Worm (Caenorhabditis elegans) whole organism, young adult: ENCODE results near the gene C27F2.4.
A peak's percentile ranks its signal among the peaks of the same experiment; 100 is the strongest.

Experiments used
- B0261.1 ChIP-seq: sonication (generic microtip); optimal IDR thresholded peaks from 2 replicates; lab custom pipeline; 2016; ENCODE audit warnings: mild to moderate bottlenecking, missing genetic modification characterization, moderate library complexity, missing compliant biosample characterization
- C06A6.2 ChIP-seq: fragments of 200-800 bp; sonication (Bioruptor generic); conservative IDR thresholded peaks from 2 replicates; pipeline ENCODE4 v1.3.6; 2022; ENCODE audit warnings: missing genetic modification characterization, missing compliant biosample characterization
- C17E4.6 ChIP-seq: fragments of 200-800 bp; sonication (Bioruptor generic); IDR thresholded peaks from 2 replicates; pipeline ENCODE4 v1.3.6; 2022; ENCODE audit warnings: missing genetic modification reagents, missing genetic modification characterization, missing compliant biosample characterization
- F22D6.2 ChIP-seq: sonication (generic microtip); optimal IDR thresholded peaks from 2 replicates; lab custom pipeline; 2016; ENCODE audit warnings: mild to moderate bottlenecking, missing genetic modification characterization, missing compliant biosample characterization
- F33H1.4 ChIP-seq: fragments of 200-800 bp; sonication (Bioruptor generic); IDR thresholded peaks from 2 replicates; pipeline ENCODE4 v1.3.6; 2022; ENCODE audit warnings: missing genetic modification reagents, missing genetic modification characterization, missing compliant biosample characterization
- F39B2.1 ChIP-seq: fragments of 200-800 bp; sonication (Bioruptor generic); IDR thresholded peaks from 2 replicates; pipeline ENCODE4 v1.3.6; 2022; ENCODE audit warnings: missing genetic modification reagents, missing genetic modification characterization, missing compliant biosample characterization
- F57A8.1 ChIP-seq: fragments of 200-800 bp; sonication (Bioruptor generic); optimal IDR thresholded peaks from 2 replicates; lab custom pipeline; 2018; ENCODE audit warnings: mild to moderate bottlenecking, missing genetic modification characterization, moderate library complexity, missing compliant biosample characterization
- F57C9.4 ChIP-seq: sonication (generic microtip); optimal IDR thresholded peaks from 2 replicates; lab custom pipeline; 2017; ENCODE audit warnings: mild to moderate bottlenecking, missing genetic modification characterization, missing compliant biosample characterization
- Y53F4B.3 ChIP-seq: fragments of 200-800 bp; sonication (Bioruptor generic); IDR thresholded peaks from 2 replicates; pipeline ENCODE4 v1.3.6; 2022; ENCODE audit warnings: missing genetic modification reagents, missing genetic modification characterization, missing compliant biosample characterization
- Y53G8AR.9 ChIP-seq: fragments of 200-800 bp; sonication (Bioruptor generic); conservative IDR thresholded peaks from 2 replicates; pipeline ENCODE4 v1.3.6; 2022; ENCODE audit warnings: missing genetic modification reagents, missing genetic modification characterization, missing compliant biosample characterization
- Y67H2A.10 ChIP-seq: fragments of 200-800 bp; sonication (Bioruptor generic); conservative IDR thresholded peaks from 2 replicates; pipeline ENCODE4 v1.3.6; 2022; ENCODE audit warnings: missing genetic modification reagents, missing genetic modification characterization, missing compliant biosample characterization
- athp-1 ChIP-seq: sonication (generic microtip); optimal IDR thresholded peaks from 2 replicates; lab custom pipeline; 2017; ENCODE audit warnings: mild to moderate bottlenecking, missing genetic modification characterization, missing compliant biosample characterization
- attf-3 ChIP-seq: fragments of 200-800 bp; sonication (Bioruptor generic); conservative IDR thresholded peaks from 2 replicates; pipeline ENCODE4 v1.3.6; 2022; ENCODE audit warnings: missing genetic modification reagents, missing genetic modification characterization, missing compliant biosample characterization
- ceh-40 ChIP-seq: fragments of 200-800 bp; sonication (Bioruptor generic); IDR thresholded peaks from 2 replicates; pipeline ENCODE4 v1.3.6; 2022; ENCODE audit warnings: missing genetic modification characterization, missing compliant biosample characterization
- ceh-58 ChIP-seq: fragments of 200-800 bp; sonication (Bioruptor generic); IDR thresholded peaks from 2 replicates; pipeline ENCODE4 v1.3.6; 2022; ENCODE audit warnings: missing genetic modification characterization, missing compliant biosample characterization
- ceh-91 ChIP-seq: fragments of 200-800 bp; sonication (Bioruptor generic); IDR thresholded peaks from 2 replicates; pipeline ENCODE4 v1.3.6; 2022; ENCODE audit warnings: missing genetic modification reagents, missing genetic modification characterization, missing compliant biosample characterization
- efl-1 ChIP-seq: fragments of 150-350 bp; optimal IDR thresholded peaks from 2 replicates; lab custom pipeline; 2014; ENCODE audit warnings: missing biosample characterization, missing genetic modification reagents, missing genetic modification characterization
- ets-4 ChIP-seq: fragments of 200-800 bp; sonication (Bioruptor generic); optimal IDR thresholded peaks from 2 replicates; lab custom pipeline; 2018; ENCODE audit warnings: mild to moderate bottlenecking, missing genetic modification characterization, missing compliant biosample characterization
- gei-17 ChIP-seq: fragments of 200-800 bp; sonication (Bioruptor generic); optimal IDR thresholded peaks from 2 replicates; lab custom pipeline; 2018; ENCODE audit warnings: mild to moderate bottlenecking, missing genetic modification characterization, missing compliant biosample characterization
- hmg-1.2 ChIP-seq: fragments of 200-800 bp; sonication (Bioruptor generic); IDR thresholded peaks from 2 replicates; pipeline ENCODE4 v1.3.6; 2022; ENCODE audit warnings: missing genetic modification reagents, missing genetic modification characterization, missing compliant biosample characterization
- hsf-1 ChIP-seq: fragments of 200-800 bp; sonication (Bioruptor generic); IDR thresholded peaks from 2 replicates; pipeline ENCODE4 v1.3.6; 2022; ENCODE audit warnings: missing genetic modification reagents, missing genetic modification characterization, missing compliant biosample characterization
- let-607 ChIP-seq, 2 experiments: fragments of 200-800 bp in 1 of 2; sonication (Bioruptor generic) in 1 of 2; sonication (generic microtip) in 1 of 2; optimal IDR thresholded peaks; 2 replicates each; lab custom pipeline; 2016 to 2018; ENCODE audit warnings: mild to moderate bottlenecking in 2 of 2, missing compliant biosample characterization in 2 of 2, missing genetic modification characterization in 2 of 2, moderate library complexity in 2 of 2, missing genotype in 1 of 2
- lin-40 ChIP-seq: sonication (generic microtip); optimal IDR thresholded peaks from 2 replicates; lab custom pipeline; 2016; ENCODE audit warnings: missing genetic modification characterization, mild to moderate bottlenecking, missing compliant biosample characterization, missing genotype, missing genetic modification reagents
- lin-54 ChIP-seq: fragments of 200-800 bp; sonication (Bioruptor generic); optimal IDR thresholded peaks from 2 replicates; lab custom pipeline; 2018; ENCODE audit warnings: mild to moderate bottlenecking, missing genetic modification characterization, missing compliant biosample characterization
- lsl-1 ChIP-seq: fragments of 200-800 bp; sonication (Bioruptor generic); optimal IDR thresholded peaks from 2 replicates; lab custom pipeline; 2018; ENCODE audit warnings: mild to moderate bottlenecking, missing genetic modification characterization, moderate library complexity, missing compliant biosample characterization
- madf-6 ChIP-seq: fragments of 200-800 bp; sonication (Bioruptor generic); IDR thresholded peaks from 2 replicates; pipeline ENCODE4 v1.3.6; 2022; ENCODE audit warnings: missing genetic modification reagents, missing genetic modification characterization, missing compliant biosample characterization
- mcd-1 ChIP-seq: fragments of 200-800 bp; sonication (Bioruptor generic); IDR thresholded peaks from 2 replicates; pipeline ENCODE4 v1.3.6; 2022; ENCODE audit warnings: missing genetic modification reagents, missing genetic modification characterization, missing compliant biosample characterization
- mes-4 ChIP-seq: sonication (generic microtip); optimal IDR thresholded peaks from 2 replicates; lab custom pipeline; 2016; ENCODE audit warnings: missing genotype, missing genetic modification characterization, missing compliant biosample characterization
- mxl-1 ChIP-seq: sonication (generic microtip); optimal IDR thresholded peaks from 2 replicates; lab custom pipeline; 2016; ENCODE audit warnings: missing genetic modification characterization, missing compliant biosample characterization
- nfya-1 ChIP-seq: sonication (generic microtip); optimal IDR thresholded peaks from 2 replicates; lab custom pipeline; 2017; ENCODE audit warnings: antibody characterized with exemption, missing compliant biosample characterization, missing genetic modification characterization, borderline replicate concordance; ENCODE audit not compliant: insufficient read depth
- nhr-120 ChIP-seq: fragments of 200-800 bp; sonication (Bioruptor generic); IDR thresholded peaks from 2 replicates; pipeline ENCODE4 v1.3.6; 2022; ENCODE audit warnings: missing genetic modification characterization, missing compliant biosample characterization
- pha-4 ChIP-seq: fragments of 150-350 bp; sonication (generic microtip); optimal IDR thresholded peaks from 2 replicates; lab custom pipeline; 2014; ENCODE audit warnings: missing biosample characterization, missing genetic modification reagents, missing genetic modification characterization
- repo-1 ChIP-seq: sonication (generic microtip); optimal IDR thresholded peaks from 2 replicates; lab custom pipeline; 2017; ENCODE audit warnings: mild to moderate bottlenecking, missing genetic modification characterization, missing compliant biosample characterization
- snpc-1.1 ChIP-seq: sonication (generic microtip); optimal IDR thresholded peaks from 2 replicates; lab custom pipeline; 2017; ENCODE audit warnings: missing genetic modification characterization, mild to moderate bottlenecking, missing compliant biosample characterization, antibody characterized with exemption, moderate library complexity, missing genotype, missing genetic modification reagents; ENCODE audit not compliant: insufficient read depth
- snpc-4 ChIP-seq, 5 experiments: fragments of 150-350 bp in 1 of 5; sonication (generic microtip) in 4 of 5; optimal IDR thresholded peaks; 2 replicates each; lab custom pipeline; 2014 to 2018; ENCODE audit warnings: missing genetic modification characterization in 5 of 5, missing biosample characterization in 3 of 5, antibody characterized with exemption in 2 of 5, mild to moderate bottlenecking in 2 of 5, missing compliant biosample characterization in 2 of 5, missing genotype in 2 of 5, moderate library complexity in 2 of 5, missing genetic modification reagents in 1 of 5
- ztf-18 ChIP-seq: sonication (generic microtip); optimal IDR thresholded peaks from 2 replicates; lab custom pipeline; 2016; ENCODE audit warnings: missing genotype, mild to moderate bottlenecking, missing genetic modification characterization, missing compliant biosample characterization
- ztf-6 ChIP-seq: fragments of 200-800 bp; sonication (Bioruptor generic); IDR thresholded peaks from 2 replicates; pipeline ENCODE4 v1.3.6; 2022; ENCODE audit warnings: missing genetic modification reagents, missing genetic modification characterization, missing compliant biosample characterization

The C27F2.4 gene

ce11 chrIII:4939267-4939666, 20.8 kb downstream of the C27F2.4 start, which contains the start of gene rpb-2:
Gene rpb-2, plus strand, starts transcription at chrIII:4939567.
- 0 out of 2 replicates have a peak, but pooled peaks have one; percentile 17 for TF ChIP-seq Y53G8AR.9
- no peak for TF ChIP-seq F22D6.2
- no peak for TF ChIP-seq ztf-6 (GFP tag; lab: Robert Waterston, UW)

ce11 chrIII:4937022-4937421, 23.1 kb downstream of the C27F2.4 start, which contains the start of gene fsn-1:
Gene fsn-1, plus strand, starts transcription at chrIII:4937322.
- TF ChIP-seq Y53G8AR.9 (0 out of 2 replicates have a peak, but pooled peaks have one; percentile 21), madf-6 (GFP tag; lab: Robert Waterston, UW) (0 out of 2 replicates have a peak, but pooled peaks have one; percentile 37), hmg-1.2 (GFP tag; lab: Robert Waterston, UW) (no peak), F57C9.4 (tag; lab: Kevin White, UChicago) (no peak)

DNA sequence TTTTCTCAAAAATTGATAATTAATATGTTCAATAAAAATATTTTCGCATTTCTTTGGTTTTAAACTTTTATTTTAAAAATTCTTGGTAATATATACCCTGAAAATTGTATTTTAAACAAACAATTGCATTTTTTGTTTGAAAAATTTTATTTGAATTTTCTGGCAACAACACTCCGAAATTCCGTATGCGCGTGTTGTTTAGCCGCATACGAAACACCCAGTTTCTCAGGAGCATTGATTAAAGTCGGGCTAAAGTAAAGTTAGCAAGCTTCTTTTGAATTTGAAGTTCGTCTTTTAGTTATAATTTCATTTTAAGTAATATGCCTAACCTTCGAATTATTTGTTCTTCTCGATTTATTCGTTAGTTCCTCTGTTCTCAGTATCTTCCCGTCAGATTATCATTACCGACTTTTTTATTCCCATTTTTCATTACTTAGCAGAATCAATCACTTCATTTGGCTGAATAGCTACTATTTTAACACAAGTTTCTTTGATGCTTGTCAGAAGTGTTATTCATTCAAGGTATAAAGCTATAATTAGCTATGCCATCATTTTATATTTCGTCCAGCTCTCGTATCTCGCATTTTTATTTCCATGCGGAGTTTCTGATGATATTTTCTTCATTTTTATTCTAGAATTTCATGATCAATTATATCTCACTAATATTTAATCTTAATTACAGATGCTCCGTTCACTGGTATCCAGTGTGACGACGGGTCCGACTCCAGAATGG, 25.0 kb downstream of the C27F2.4 start, which contains the start of gene mrps-18C:
mrps-18C (plus strand) TSS at position 683 of the 733 bp plus-strand sequence.
- TF ChIP-seq efl-1 (peak; percentile 4), ets-4 (GFP tag; lab: Kevin White, UChicago) (no peak), attf-3 (GFP tag; lab: Robert Waterston, UW) (peak; percentile 92)

- TF ChIP-seq ceh-91 (GFP tag; lab: Robert Waterston, UW) (no peak), lsl-1 (GFP tag; lab: Kevin White, UChicago) (peak; percentile 66), C06A6.2 (GFP tag; lab: Robert Waterston, UW) (no peak), repo-1 (tag; lab: Kevin White, UChicago) (no peak), B0261.1 (no peak), mcd-1 (GFP tag; lab: Robert Waterston, UW) (no peak), ceh-58 (no peak), F33H1.4 (GFP tag; lab: Robert Waterston, UW) (peak; percentile 56; the same call in 1 of the 2 replicates), C17E4.6 (GFP tag; lab: Robert Waterston, UW) (no peak), Y67H2A.10 (GFP tag; lab: Robert Waterston, UW) (no peak)
- TF ChIP-seq, all 124 proteins: peak for 2
These were observed 27.9 kb downstream of the C27F2.4 start, which contains the start of the genes C26E6.12 and eri-9 for ce11 chrIII:4932203-4932699. Gene C26E6.12, minus strand, starts transcription at chrIII:4932253. Gene eri-9, plus strand, starts transcription at chrIII:4932450.

- TF ChIP-seq let-607 (tag; optimal IDR thresholded peaks at IDR 0.05; lab: Kevin White, UChicago) (peak in 1 of 2 experiments; percentile 32), mcd-1 (GFP tag; lab: Robert Waterston, UW) (peak; percentile 83), ztf-6 (GFP tag; lab: Robert Waterston, UW) (no peak), mxl-1 (tag; lab: Kevin White, UChicago) (no peak), lin-40 (tag; lab: Kevin White, UChicago) (peak; percentile 28), gei-17 (GFP tag; lab: Kevin White, UChicago) (no peak), mes-4 (tag; lab: Kevin White, UChicago) (no peak), pha-4 (tag; lab: Kevin White, UChicago) (no peak), athp-1 (tag; lab: Kevin White, UChicago) (peak; percentile 75), nhr-120 (GFP tag; lab: Robert Waterston, UW) (no peak), F57A8.1 (GFP tag; lab: Kevin White, UChicago) (no peak), snpc-4 (GFP tag; optimal IDR thresholded peaks at IDR 0.05; lab: Kevin White, UChicago) (peak; percentile 16), snpc-4 (tag; optimal IDR thresholded peaks at IDR 0.05; lab: Kevin White, UChicago) (peak in 1 of 4 experiments; percentile 37), F39B2.1 (peak; percentile 81; the same call in 1 of the 2 replicates), hsf-1 (GFP tag; lab: Robert Waterston, UW) (0 out of 2 replicates have a peak, but pooled peaks have one; percentile 19), snpc-1.1 (tag; lab: Kevin White, UChicago) (peak; percentile 40), Y53F4B.3 (GFP tag; lab: Robert Waterston, UW) (no peak), ztf-18 (tag; lab: Kevin White, UChicago) (peak; percentile 74), C06A6.2 (GFP tag; lab: Robert Waterston, UW) (no peak), lin-54 (GFP tag; lab: Kevin White, UChicago) (peak; percentile 97), ceh-58 (no peak), ceh-40 (peak; percentile 54; the same call in 1 of the 2 replicates), nfya-1 (tag; lab: Kevin White, UChicago) (no peak)
These were observed 29.9 kb downstream of the C27F2.4 start, which contains the start of gene set-2 for ce11 chrIII:4930154-4930679. Gene set-2, minus strand, starts transcription at chrIII:4930204.
